Worm (Caenorhabditis elegans) whole organism, L4 larva: ENCODE data around the gene ZK666.8.
A peak's percentile ranks its signal among the peaks of the same experiment; 100 is the strongest.

Source experiments
- F26F4.8 ChIP-seq: fragments of 200-800 bp; sonication (Bioruptor generic); conservative IDR thresholded peaks from 2 replicates; pipeline ENCODE4 v1.3.6; 2022; ENCODE audit warnings: missing genetic modification characterization, missing compliant biosample characterization
- F44E2.7 ChIP-seq: fragments of 200-800 bp; sonication (Bioruptor generic); IDR thresholded peaks from 2 replicates; pipeline ENCODE4 v2.1.2; 2022; ENCODE audit warnings: missing genetic modification characterization, missing compliant biosample characterization
- F49E8.2 ChIP-seq: sonication (generic microtip); optimal IDR thresholded peaks from 2 replicates; lab custom pipeline; 2016; ENCODE audit warnings: missing compliant biosample characterization, mild to moderate bottlenecking, missing genetic modification characterization, borderline replicate concordance
- T20F7.1 ChIP-seq: fragments of 200-800 bp; sonication (Bioruptor generic); optimal IDR thresholded peaks from 2 replicates; lab custom pipeline; 2018; ENCODE audit warnings: mild to moderate bottlenecking, missing genetic modification characterization, missing compliant biosample characterization
- T26A8.4 ChIP-seq: fragments of 200-800 bp; sonication (Bioruptor generic); IDR thresholded peaks from 2 replicates; pipeline ENCODE4 v1.3.6; 2022; ENCODE audit warnings: missing genetic modification characterization, missing compliant biosample characterization
- Y105C5A.15 ChIP-seq: fragments of 200-800 bp; sonication (Bioruptor generic); IDR thresholded peaks from 2 replicates; pipeline ENCODE4 v1.3.6; 2022; ENCODE audit warnings: missing genetic modification characterization, missing compliant biosample characterization
- Y5F2A.4 ChIP-seq: fragments of 200-800 bp; sonication (Bioruptor generic); optimal IDR thresholded peaks from 2 replicates; lab custom pipeline; 2018; ENCODE audit warnings: mild to moderate bottlenecking, missing genetic modification characterization, missing compliant biosample characterization
- ZK546.5 ChIP-seq, 2 experiments: sonication (generic microtip); optimal IDR thresholded peaks; 2 replicates each; lab custom pipeline; 2017; ENCODE audit warnings: missing biosample characterization in 2 of 2, missing genetic modification characterization in 2 of 2
- aha-1 ChIP-seq: fragments of 150-350 bp; peaks from one replicate; lab custom pipeline; 2014; ENCODE audit warnings: missing biosample characterization, missing genetic modification characterization
- aly-2 ChIP-seq: sonication (generic microtip); optimal IDR thresholded peaks from 2 replicates; lab custom pipeline; 2018; ENCODE audit warnings: missing biosample characterization, missing genetic modification characterization
- daf-12 ChIP-seq: fragments of 150-350 bp; optimal IDR thresholded peaks from 2 replicates; lab custom pipeline; 2014; ENCODE audit warnings: missing biosample characterization, missing genetic modification reagents, missing genetic modification characterization
- daf-16 ChIP-seq, 3 experiments: sonication (generic microtip); optimal IDR thresholded peaks; 2 replicates each; lab custom pipeline; 2016 to 2017; ENCODE audit warnings: missing genetic modification characterization in 3 of 3, missing genetic modification reagents in 3 of 3, mild to moderate bottlenecking in 2 of 3, missing compliant biosample characterization in 2 of 3, missing biosample characterization in 1 of 3, moderate library complexity in 1 of 3
- dmd-6 ChIP-seq: fragments of 200-800 bp; sonication (Bioruptor generic); IDR thresholded peaks from 2 replicates; pipeline ENCODE4 v1.3.6; 2022; ENCODE audit warnings: missing genetic modification reagents, missing genetic modification characterization, missing compliant biosample characterization
- dmd-9 ChIP-seq: fragments of 200-800 bp; sonication (Bioruptor generic); IDR thresholded peaks from 2 replicates; pipeline ENCODE4 v1.3.6; 2022; ENCODE audit warnings: missing genetic modification reagents, missing genetic modification characterization, missing compliant biosample characterization
- fkh-10 ChIP-seq: fragments of 150-350 bp; optimal IDR thresholded peaks from 2 replicates; lab custom pipeline; 2014; ENCODE audit warnings: missing biosample characterization, missing genetic modification reagents, missing genetic modification characterization
- gei-8 ChIP-seq: fragments of 200-800 bp; sonication (Bioruptor generic); optimal IDR thresholded peaks from 2 replicates; lab custom pipeline; 2018; ENCODE audit warnings: mild to moderate bottlenecking, missing genetic modification characterization, missing compliant biosample characterization
- hlh-11 ChIP-seq: fragments of 200-800 bp; sonication (Bioruptor generic); optimal IDR thresholded peaks from 2 replicates; lab custom pipeline; 2018; ENCODE audit warnings: mild to moderate bottlenecking, missing genetic modification characterization, missing compliant biosample characterization
- hlh-30 ChIP-seq: sonication (generic microtip); optimal IDR thresholded peaks from 2 replicates; lab custom pipeline; 2017; ENCODE audit warnings: antibody characterized with exemption, mild to moderate bottlenecking, missing genetic modification characterization, missing compliant biosample characterization; ENCODE audit not compliant: insufficient read depth
- hmg-1.1 ChIP-seq: fragments of 200-800 bp; sonication (Bioruptor generic); IDR thresholded peaks from 2 replicates; pipeline ENCODE4 v1.3.6; 2022; ENCODE audit warnings: missing genetic modification reagents, missing genetic modification characterization, missing compliant biosample characterization
- lim-7 ChIP-seq: fragments of 200-800 bp; sonication (Bioruptor generic); IDR thresholded peaks from 2 replicates; pipeline ENCODE4 v1.3.6; 2022; ENCODE audit warnings: missing genetic modification characterization, missing compliant biosample characterization
- lin-13 ChIP-seq: fragments of 150-350 bp; optimal IDR thresholded peaks from 2 replicates; lab custom pipeline; 2014; ENCODE audit warnings: missing biosample characterization, missing genetic modification reagents, missing genetic modification characterization
- lin-15B ChIP-seq: fragments of 150-350 bp; sonication (generic microtip); optimal IDR thresholded peaks from 3 replicates; lab custom pipeline; 2014; ENCODE audit warnings: missing biosample characterization, missing genetic modification characterization
- lin-29 ChIP-seq: fragments of 200-800 bp; sonication (Bioruptor generic); IDR thresholded peaks from 2 replicates; pipeline ENCODE4 v1.3.6; 2022; ENCODE audit warnings: missing genetic modification reagents, missing genetic modification characterization, missing compliant biosample characterization
- lin-38 ChIP-seq: fragments of 200-800 bp; sonication (Bioruptor generic); IDR thresholded peaks from 2 replicates; pipeline ENCODE4 v1.3.6; 2022; ENCODE audit warnings: missing genetic modification reagents, missing genetic modification characterization, missing compliant biosample characterization
- lin-39 ChIP-seq: fragments of 150-350 bp; optimal IDR thresholded peaks from 2 replicates; lab custom pipeline; 2014; ENCODE audit warnings: missing biosample characterization, missing genetic modification reagents, missing genetic modification characterization
- lsy-2 ChIP-seq, 2 experiments: fragments of 150-350 bp in 1 of 2; sonication (generic microtip) in 1 of 2; optimal IDR thresholded peaks; 2 replicates each; lab custom pipeline; 2014 to 2017; ENCODE audit warnings: missing biosample characterization in 2 of 2, missing genetic modification characterization in 2 of 2
- madf-5 ChIP-seq, 2 experiments: fragments of 200-800 bp; sonication (Bioruptor generic); IDR thresholded peaks; 2 replicates each; pipeline ENCODE4 v1.3.6; 2022; ENCODE audit warnings: missing compliant biosample characterization in 2 of 2, missing genetic modification characterization in 2 of 2
- madf-9 ChIP-seq: fragments of 200-800 bp; sonication (Bioruptor generic); conservative IDR thresholded peaks from 2 replicates; pipeline ENCODE4 v1.3.6; 2022; ENCODE audit warnings: missing genetic modification reagents, missing genetic modification characterization, missing compliant biosample characterization
- mdl-1 ChIP-seq, 2 experiments: fragments of 150-350 bp in 1 of 2; sonication (generic microtip) in 1 of 2; optimal IDR thresholded peaks; 2 replicates each; lab custom pipeline; 2014 to 2017; ENCODE audit warnings: missing biosample characterization in 2 of 2, missing genetic modification characterization in 2 of 2
- mes-2 ChIP-seq: sonication (generic microtip); optimal IDR thresholded peaks from 2 replicates; lab custom pipeline; 2016; ENCODE audit warnings: missing genotype, mild to moderate bottlenecking, missing genetic modification characterization, missing compliant biosample characterization; ENCODE audit not compliant: poor library complexity, severe bottlenecking
- nhr-237 ChIP-seq: sonication (generic microtip); optimal IDR thresholded peaks from 2 replicates; lab custom pipeline; 2017; ENCODE audit warnings: missing biosample characterization, missing genetic modification characterization
- nhr-25 ChIP-seq: sonication (generic microtip); optimal IDR thresholded peaks from 2 replicates; lab custom pipeline; 2017; ENCODE audit warnings: missing genetic modification characterization, mild to moderate bottlenecking, missing compliant biosample characterization, antibody characterized with exemption, moderate library complexity, borderline replicate concordance; ENCODE audit not compliant: insufficient read depth
- nhr-28 ChIP-seq: fragments of 150-350 bp; optimal IDR thresholded peaks from 2 replicates; lab custom pipeline; 2014; ENCODE audit warnings: missing biosample characterization, missing genetic modification characterization
- nhr-77 ChIP-seq: fragments of 150-350 bp; optimal IDR thresholded peaks from 2 replicates; lab custom pipeline; 2014; ENCODE audit warnings: missing biosample characterization, missing genetic modification characterization
- pha-4 ChIP-seq, 2 experiments: fragments of 150-350 bp in 1 of 2; fragments of 200-800 bp in 1 of 2; sonication (Bioruptor generic) in 1 of 2; IDR thresholded peaks in 1 of 2; optimal IDR thresholded peaks in 1 of 2; 2 replicates each; pipeline versions ENCODE4 v1.3.6 to Lab custom; 2014 to 2022; ENCODE audit warnings: missing genetic modification characterization in 2 of 2, missing genetic modification reagents in 2 of 2, missing biosample characterization in 1 of 2, missing compliant biosample characterization in 1 of 2
- rbr-2 ChIP-seq: sonication (generic microtip); optimal IDR thresholded peaks from 2 replicates; lab custom pipeline; 2016; ENCODE audit warnings: missing genotype, missing genetic modification characterization, missing compliant biosample characterization
- set-16 ChIP-seq: fragments of 200-800 bp; sonication (Bioruptor generic); IDR thresholded peaks from 2 replicates; pipeline ENCODE4 v1.3.6; 2022; ENCODE audit warnings: missing genetic modification reagents, missing genetic modification characterization, missing compliant biosample characterization
- spr-3 ChIP-seq: fragments of 200-800 bp; sonication (Bioruptor generic); optimal IDR thresholded peaks from 2 replicates; lab custom pipeline; 2018; ENCODE audit warnings: mild to moderate bottlenecking, missing genetic modification characterization, missing compliant biosample characterization
- tag-97 ChIP-seq: fragments of 200-800 bp; sonication (Bioruptor generic); IDR thresholded peaks from 2 replicates; pipeline ENCODE4 v1.3.6; 2022; ENCODE audit warnings: missing genetic modification characterization, missing compliant biosample characterization
- unc-39 ChIP-seq: sonication (generic microtip); optimal IDR thresholded peaks from 2 replicates; lab custom pipeline; 2017; ENCODE audit warnings: missing biosample characterization, missing genetic modification characterization
- unc-62 ChIP-seq, 3 experiments: fragments of 150-350 bp in 1 of 3; sonication (generic microtip); optimal IDR thresholded peaks in 2 of 3; peaks in 1 of 3; 1 replicate in 1 of 3; 2 replicates in 2 of 3; lab custom pipeline; 2014 to 2017; ENCODE audit warnings: missing biosample characterization in 3 of 3, missing genetic modification characterization in 3 of 3, missing genetic modification reagents in 3 of 3, missing genotype in 1 of 3
- zfp-2 ChIP-seq: sonication (generic microtip); optimal IDR thresholded peaks from 2 replicates; lab custom pipeline; 2016; ENCODE audit warnings: mild to moderate bottlenecking, missing genetic modification characterization, missing compliant biosample characterization
- zfp-3 ChIP-seq: fragments of 200-800 bp; sonication (Bioruptor generic); conservative IDR thresholded peaks from 2 replicates; pipeline ENCODE4 v1.3.6; 2022; ENCODE audit warnings: missing genetic modification reagents, missing genetic modification characterization, missing compliant biosample characterization
- zip-11 ChIP-seq: fragments of 200-800 bp; sonication (Bioruptor generic); IDR thresholded peaks from 2 replicates; pipeline ENCODE4 v1.3.6; 2022; ENCODE audit warnings: missing genetic modification characterization, missing compliant biosample characterization
- zip-2 ChIP-seq: fragments of 150-350 bp; optimal IDR thresholded peaks from 2 replicates; lab custom pipeline; 2014; ENCODE audit warnings: missing biosample characterization, missing genetic modification characterization

Gene ZK666.8

ce11 chrII:10445738-10446137, 47.2 kb downstream of the ZK666.8 start (continued):
- TF ChIP-seq lin-38 (GFP tag; lab: Robert Waterston, UW) = no peak; the same call in 1 of the 2 replicates
- TF ChIP-seq lin-29 = no peak
- no peak for TF ChIP-seq Y5F2A.4
- no peak for TF ChIP-seq fkh-10 (GFP tag; lab: Kevin White, UChicago)
- TF ChIP-seq mes-2 = peak; percentile 44
- no peak for TF ChIP-seq pha-4 (GFP tag; IDR thresholded peaks at IDR 0.05; lab: Robert Waterston, UW)
- TF ChIP-seq pha-4 (tag; optimal IDR thresholded peaks at IDR 0.05; lab: Kevin White, UChicago) = peak; percentile 8
- TF ChIP-seq dmd-9 (GFP tag; lab: Robert Waterston, UW) = no peak
- no peak for TF ChIP-seq unc-39
- no peak for TF ChIP-seq zip-2
- TF ChIP-seq madf-5 (GFP tag; IDR thresholded peaks at IDR 0.05; lab: Robert Waterston, UW) = no peak
- TF ChIP-seq zip-11 (GFP tag; lab: Robert Waterston, UW) = no peak
- no peak for TF ChIP-seq lin-13 (GFP tag; lab: Kevin White, UChicago)
- TF ChIP-seq gei-8 (GFP tag; lab: Kevin White, UChicago) = no peak
- TF ChIP-seq zfp-2 = no peak
- no peak for TF ChIP-seq lim-7 (GFP tag; lab: Robert Waterston, UW)
- TF ChIP-seq spr-3 (GFP tag; lab: Kevin White, UChicago) = no peak
- peak; percentile 77 for TF ChIP-seq nhr-28 (tag; lab: Kevin White, UChicago)
- no peak for TF ChIP-seq T26A8.4 (GFP tag; lab: Robert Waterston, UW)
- peak; percentile 28 for TF ChIP-seq hlh-11 (tag; lab: Kevin White, UChicago)
- no peak for TF ChIP-seq nhr-25 (tag; lab: Kevin White, UChicago)
- no peak for TF ChIP-seq lin-15B (tag; lab: Kevin White, UChicago)
- TF ChIP-seq set-16 (GFP tag; lab: Robert Waterston, UW) = no peak
- TF ChIP-seq ZK546.5 (tag; optimal IDR thresholded peaks at IDR 0.05; lab: Kevin White, UChicago) = no peak
- TF ChIP-seq tag-97 = no peak
- no peak for TF ChIP-seq F26F4.8 (GFP tag; lab: Robert Waterston, UW)
- peak; percentile 38; the same call in 1 of the 2 replicates for TF ChIP-seq dmd-6 (GFP tag; lab: Robert Waterston, UW)
- no peak for TF ChIP-seq nhr-237 (tag; lab: Kevin White, UChicago)
- no peak for TF ChIP-seq F49E8.2
- peak; percentile 64 for TF ChIP-seq hmg-1.1 (GFP tag; lab: Robert Waterston, UW)
- no peak for TF ChIP-seq zfp-3 (GFP tag; lab: Robert Waterston, UW)
- no peak for TF ChIP-seq aly-2
- TF ChIP-seq nhr-77 (tag; lab: Kevin White, UChicago) = no peak
- peak; percentile 51 to 67 for TF ChIP-seq mdl-1 (tag; optimal IDR thresholded peaks at IDR 0.05; lab: Kevin White, UChicago)
- no peak for TF ChIP-seq F44E2.7 (GFP tag; lab: Robert Waterston, UW)
- TF ChIP-seq Y105C5A.15 (GFP tag; lab: Robert Waterston, UW) = no peak
- no peak for TF ChIP-seq madf-9 (GFP tag; lab: Robert Waterston, UW)
- no peak for TF ChIP-seq daf-12
- peak; percentile 33 for TF ChIP-seq rbr-2 (tag; lab: Kevin White, UChicago)
- no peak for TF ChIP-seq lin-39 (tag; lab: Kevin White, UChicago)

ce11 chrII:10444971-10445707, 47.8 kb downstream of the ZK666.8 start:
- peak in 1 of 2 experiments; percentile 97 for TF ChIP-seq daf-16 (GFP tag; optimal IDR thresholded peaks at IDR 0.05; lab: Kevin White, UChicago)
- TF ChIP-seq daf-16 (tag; optimal IDR thresholded peaks at IDR 0.05; lab: Kevin White, UChicago) = peak; percentile 1
- no peak for TF ChIP-seq unc-62 (GFP tag; optimal IDR thresholded peaks at IDR 0.05 in 1 of 2; lab: Kevin White, UChicago)
- no peak for TF ChIP-seq unc-62 (tag; optimal IDR thresholded peaks at IDR 0.05; lab: Kevin White, UChicago)
- no peak for TF ChIP-seq aly-2
- TF ChIP-seq hlh-30 (tag; lab: Kevin White, UChicago) = peak; percentile 23
- peak; percentile 71 for TF ChIP-seq aha-1 (tag; lab: Kevin White, UChicago)
- peak; percentile 35 for TF ChIP-seq hlh-11 (tag; lab: Kevin White, UChicago)
- peak; percentile 36 for TF ChIP-seq T20F7.1 (GFP tag; lab: Kevin White, UChicago)
- peak in 1 of 2 experiments; percentile 80 for TF ChIP-seq lsy-2 (tag; optimal IDR thresholded peaks at IDR 0.05; lab: Kevin White, UChicago)
